Fruit fly (Drosophila melanogaster): ENCODE results near the gene fws.

fws gene

dm6 chr2L:17465915-17466677 is 14.7 kb downstream of the fws start (continued):
- TF ChIP-seq Usf (GFP tag; optimal IDR thresholded peaks at IDR 0.05) (no peak), Xbp1 (GFP tag; optimal IDR thresholded peaks at IDR 0.05) (peak; percentile 78), cg (GFP tag; optimal IDR thresholded peaks at IDR 0.05) (no peak), Nf-YA (GFP tag; IDR thresholded peaks at IDR 0.05) (peak; percentile 80), kah (GFP tag; optimal IDR thresholded peaks at IDR 0.05) (peak; percentile 77), CG2202 (tag; optimal IDR thresholded peaks at IDR 0.05) (peak; percentile 77), z (GFP tag; IDR thresholded peaks at IDR 0.05) (no peak), Dip2 (GFP tag; IDR thresholded peaks at IDR 0.05) (no peak)

dm6 chr2L:17457944-17458343 is 22.9 kb downstream of the fws start, which contains the start of gene CG18563:
Gene CG18563 (minus strand): TSS chr2L:17458044.
- TF ChIP-seq croc (GFP tag; conservative IDR thresholded peaks at IDR 0.05) = no peak
- TF ChIP-seq CG17361 (GFP tag; IDR thresholded peaks at IDR 0.05) = no peak

- TF ChIP-seq usp (GFP tag; optimal IDR thresholded peaks at IDR 0.05) (no peak), CG17328 (GFP tag; IDR thresholded peaks at IDR 0.05) (no peak), CG9609 (GFP tag; optimal IDR thresholded peaks at IDR 0.05) (no peak), Hr39 (optimal IDR thresholded peaks at IDR 0.05) (no peak), Rx (GFP tag; IDR thresholded peaks at IDR 0.05) (no peak), cwo (GFP tag; optimal IDR thresholded peaks at IDR 0.05) (no peak), gsb-n (tag; optimal IDR thresholded peaks at IDR 0.05) (no peak), Max (GFP tag; optimal IDR thresholded peaks at IDR 0.05) (no peak), CG30020 (tag; optimal IDR thresholded peaks at IDR 0.05) (no peak), Ets97D (GFP tag; optimal IDR thresholded peaks at IDR 0.05) (no peak), Dp (GFP tag; optimal IDR thresholded peaks at IDR 0.05) (no peak)
Observed at dm6 chr2L:17455823-17456222, 25.0 kb downstream of the fws start, which contains the start of gene SPH93. Gene SPH93 (minus strand): TSS chr2L:17455923.

dm6 chr2L:17452624-17453023 is 28.2 kb downstream of the fws start, which contains the start of gene CG5050:
Gene CG5050 (plus strand): TSS chr2L:17452924.
- TF ChIP-seq CG11247 (GFP tag; IDR thresholded peaks at IDR 0.05) (no peak), YL-1 (GFP tag; optimal IDR thresholded peaks at IDR 0.05) (no peak), Opbp (GFP tag; IDR thresholded peaks at IDR 0.05; ENCODE audit: partially characterized antibody) (no peak), CG6272 (GFP tag; IDR thresholded peaks at IDR 0.05) (no peak), hkb (optimal IDR thresholded peaks at IDR 0.05) (no peak), hkb (GFP tag; IDR thresholded peaks at IDR 0.05) (no peak), bab2 (GFP tag; optimal IDR thresholded peaks at IDR 0.05) (no peak)

- no peak for TF ChIP-seq zf30C (GFP tag; optimal IDR thresholded peaks at IDR 0.05)
- no peak for TF ChIP-seq Xrp1 (GFP tag; IDR thresholded peaks at IDR 0.05)
- no peak for TF ChIP-seq CG2129 (GFP tag; IDR thresholded peaks at IDR 0.05; ENCODE audit: partially characterized antibody)
- no peak for TF ChIP-seq psq (GFP tag; optimal IDR thresholded peaks at IDR 0.05)
- TF ChIP-seq sens (GFP tag) = peak; percentile 50
- no peak for TF ChIP-seq Fer2 (tag; optimal IDR thresholded peaks at IDR 0.05)
- no peak for TF ChIP-seq ERR (GFP tag; optimal IDR thresholded peaks at IDR 0.05)
- TF ChIP-seq cwo (GFP tag; optimal IDR thresholded peaks at IDR 0.05) = peak; percentile 38
- TF ChIP-seq Hey (tag; optimal IDR thresholded peaks at IDR 0.05) = peak; percentile 92
- TF ChIP-seq Mad (GFP tag; optimal IDR thresholded peaks at IDR 0.05) = no peak
- TF ChIP-seq br (optimal IDR thresholded peaks at IDR 0.05) = no peak
Observed at dm6 chr2L:17452084-17452483, 28.7 kb downstream of the fws start.

Measured in whole organism, embryonic.